Worm (Caenorhabditis elegans) whole organism, mixed stage, embryonic: ENCODE results near the gene sru-27.

ENCODE experiments used
- M03D4.4 ChIP-seq: sonication (generic microtip); optimal IDR thresholded peaks from 2 replicates; lab custom pipeline; 2017; ENCODE audit warnings: mild to moderate bottlenecking, missing genetic modification characterization, missing compliant biosample characterization
- bed-3 ChIP-seq: fragments of 200-800 bp; sonication (Bioruptor generic); optimal IDR thresholded peaks from 3 replicates; lab custom pipeline; 2018; ENCODE audit warnings: mild to moderate bottlenecking, missing genetic modification characterization, moderate library complexity, missing compliant biosample characterization
- blmp-1 ChIP-seq: fragments of 150-350 bp; optimal IDR thresholded peaks from 2 replicates; lab custom pipeline; 2014; ENCODE audit warnings: missing biosample characterization, missing genetic modification characterization
- ceh-39 ChIP-seq: fragments of 150-350 bp; optimal IDR thresholded peaks from 2 replicates; lab custom pipeline; 2014; ENCODE audit warnings: missing biosample characterization, missing genetic modification characterization
- ceh-83 ChIP-seq: fragments of 200-800 bp; sonication (Bioruptor generic); optimal IDR thresholded peaks from 2 replicates; lab custom pipeline; 2018; ENCODE audit warnings: mild to moderate bottlenecking, missing genetic modification characterization, missing compliant biosample characterization
- ces-1 ChIP-seq: fragments of 150-350 bp; optimal IDR thresholded peaks from 2 replicates; lab custom pipeline; 2014; ENCODE audit warnings: missing biosample characterization, missing genetic modification reagents, missing genetic modification characterization
- cnd-1 ChIP-seq: fragments of 200-800 bp; sonication (Bioruptor generic); optimal IDR thresholded peaks from 2 replicates; lab custom pipeline; 2018; ENCODE audit warnings: mild to moderate bottlenecking, missing genetic modification characterization, missing compliant biosample characterization
- drap-1 ChIP-seq: fragments of 200-800 bp; sonication (Bioruptor generic); optimal IDR thresholded peaks from 3 replicates; lab custom pipeline; 2018; ENCODE audit warnings: mild to moderate bottlenecking, missing genetic modification characterization, missing compliant biosample characterization
- elt-1 ChIP-seq: sonication (generic microtip); optimal IDR thresholded peaks from 2 replicates; lab custom pipeline; 2017; ENCODE audit warnings: missing genetic modification characterization, mild to moderate bottlenecking, missing compliant biosample characterization, antibody characterized with exemption, moderate library complexity, borderline replicate concordance; ENCODE audit not compliant: insufficient read depth
- elt-3 ChIP-seq: fragments of 150-350 bp; optimal IDR thresholded peaks from 2 replicates; lab custom pipeline; 2014; ENCODE audit warnings: missing biosample characterization, missing genetic modification characterization
- flh-1 ChIP-seq: fragments of 200-800 bp; sonication (Bioruptor generic); optimal IDR thresholded peaks from 2 replicates; lab custom pipeline; 2018; ENCODE audit warnings: mild to moderate bottlenecking, missing genetic modification characterization, moderate library complexity, missing compliant biosample characterization
- ham-2 ChIP-seq: fragments of 200-800 bp; sonication (Bioruptor generic); optimal IDR thresholded peaks from 2 replicates; lab custom pipeline; 2018; ENCODE audit warnings: mild to moderate bottlenecking, missing genetic modification characterization, missing compliant biosample characterization
- hlh-1 ChIP-seq: fragments of 150-350 bp; optimal IDR thresholded peaks from 2 replicates; lab custom pipeline; 2014; ENCODE audit warnings: missing biosample characterization, missing genetic modification reagents, missing genetic modification characterization
- lin-13 ChIP-seq: fragments of 150-350 bp; optimal IDR thresholded peaks from 2 replicates; lab custom pipeline; 2014; ENCODE audit warnings: missing biosample characterization, missing genetic modification characterization
- lin-32 ChIP-seq: fragments of 200-800 bp; sonication (Bioruptor generic); optimal IDR thresholded peaks from 2 replicates; lab custom pipeline; 2018; ENCODE audit warnings: mild to moderate bottlenecking, missing genetic modification characterization, missing compliant biosample characterization
- lsy-2 ChIP-seq: fragments of 150-350 bp; optimal IDR thresholded peaks from 2 replicates; lab custom pipeline; 2014; ENCODE audit warnings: missing biosample characterization, missing genetic modification characterization
- mab-5 ChIP-seq: fragments of 150-350 bp; optimal IDR thresholded peaks from 2 replicates; lab custom pipeline; 2014; ENCODE audit warnings: missing biosample characterization, missing genetic modification characterization
- mep-1 ChIP-seq: fragments of 150-350 bp; optimal IDR thresholded peaks from 2 replicates; lab custom pipeline; 2017; ENCODE audit warnings: missing biosample characterization, missing genetic modification reagents, missing genetic modification characterization, inconsistent platforms
- mls-2 ChIP-seq: sonication (generic microtip); optimal IDR thresholded peaks from 2 replicates; lab custom pipeline; 2016; ENCODE audit warnings: mild to moderate bottlenecking, missing genetic modification characterization, moderate library complexity, missing compliant biosample characterization
- nhr-12 ChIP-seq: fragments of 150-350 bp; optimal IDR thresholded peaks from 2 replicates; lab custom pipeline; 2014; ENCODE audit warnings: missing biosample characterization, missing genetic modification characterization
- nhr-2 ChIP-seq: fragments of 150-350 bp; optimal IDR thresholded peaks from 2 replicates; lab custom pipeline; 2014; ENCODE audit warnings: missing biosample characterization, missing genetic modification characterization
- nhr-237 ChIP-seq: fragments of 150-350 bp; optimal IDR thresholded peaks from 2 replicates; lab custom pipeline; 2014; ENCODE audit warnings: missing biosample characterization, missing genetic modification characterization
- nhr-28 ChIP-seq: fragments of 150-350 bp; optimal IDR thresholded peaks from 2 replicates; lab custom pipeline; 2014; ENCODE audit warnings: missing biosample characterization, missing genetic modification characterization
- nhr-76 ChIP-seq: sonication (generic microtip); optimal IDR thresholded peaks from 2 replicates; lab custom pipeline; 2017; ENCODE audit warnings: missing biosample characterization, missing genetic modification characterization
- pha-4 ChIP-seq: fragments of 150-350 bp; optimal IDR thresholded peaks from 2 replicates; lab custom pipeline; 2018; ENCODE audit warnings: missing biosample characterization, missing genetic modification reagents, missing genetic modification characterization
- snpc-4 ChIP-seq: fragments of 150-350 bp; optimal IDR thresholded peaks from 2 replicates; lab custom pipeline; 2014; ENCODE audit warnings: missing biosample characterization, missing genetic modification characterization
- sptf-1 ChIP-seq: sonication (generic microtip); optimal IDR thresholded peaks from 2 replicates; lab custom pipeline; 2017; ENCODE audit warnings: mild to moderate bottlenecking, missing genetic modification characterization, moderate library complexity, missing compliant biosample characterization
- tbx-8 ChIP-seq: fragments of 200-800 bp; sonication (Bioruptor generic); optimal IDR thresholded peaks from 2 replicates; lab custom pipeline; 2018; ENCODE audit warnings: mild to moderate bottlenecking, missing genetic modification characterization, moderate library complexity, missing compliant biosample characterization
- unc-120 ChIP-seq: sonication (generic microtip); optimal IDR thresholded peaks from 2 replicates; lab custom pipeline; 2017; ENCODE audit warnings: missing genetic modification characterization, missing compliant biosample characterization; ENCODE audit not compliant: poor library complexity, severe bottlenecking
- unc-39 ChIP-seq: fragments of 150-350 bp; optimal IDR thresholded peaks from 2 replicates; lab custom pipeline; 2014; ENCODE audit warnings: missing biosample characterization, missing genetic modification characterization
- unc-62 ChIP-seq: fragments of 150-350 bp; optimal IDR thresholded peaks from 2 replicates; lab custom pipeline; 2014; ENCODE audit warnings: missing biosample characterization, missing genetic modification reagents, missing genetic modification characterization
- zip-8 ChIP-seq: fragments of 150-350 bp; optimal IDR thresholded peaks from 2 replicates; lab custom pipeline; 2014; ENCODE audit warnings: missing biosample characterization, missing genetic modification characterization
- ztf-11 ChIP-seq: fragments of 150-350 bp; optimal IDR thresholded peaks from 2 replicates; lab custom pipeline; 2014; ENCODE audit warnings: missing biosample characterization, missing genetic modification characterization

sru-27 gene

ce11 chrV:1532455-1532854 lies 33.2 kb downstream of the sru-27 start:
- no peak for TF ChIP-seq zip-8 (tag; lab: Kevin White, UChicago)
- TF ChIP-seq, all 35 proteins: peak for 0

- TF ChIP-seq ceh-39 (tag; lab: Kevin White, UChicago) (no peak), mep-1 (tag; lab: Kevin White, UChicago) (no peak), pha-4 (tag; lab: Kevin White, UChicago) (no peak), snpc-4 (tag; lab: Kevin White, UChicago) (no peak), elt-3 (tag; lab: Kevin White, UChicago) (no peak), nhr-237 (tag; lab: Kevin White, UChicago) (no peak), unc-39 (tag; lab: Kevin White, UChicago) (no peak), ham-2 (GFP tag; lab: Kevin White, UChicago) (no peak), mls-2 (tag; lab: Kevin White, UChicago) (no peak), cnd-1 (tag; lab: Kevin White, UChicago) (no peak), unc-62 (GFP tag; lab: Kevin White, UChicago) (no peak), bed-3 (GFP tag; lab: Kevin White, UChicago) (no peak), ztf-11 (no peak), nhr-2 (tag; lab: Kevin White, UChicago) (no peak), flh-1 (no peak)
- TF ChIP-seq, all 35 proteins: peak for 0
Measured at ce11 chrV:1534315-1534714, 35.1 kb downstream of the sru-27 start, which contains the start of gene trx-5. Gene trx-5, minus strand, starts transcription at chrV:1534415.

- TF ChIP-seq blmp-1 (tag; lab: Kevin White, UChicago) (no peak), M03D4.4 (tag; lab: Kevin White, UChicago) (no peak), flh-1 (no peak), lin-13 (tag; lab: Kevin White, UChicago) (no peak), lin-32 (GFP tag; lab: Kevin White, UChicago) (no peak), ceh-83 (no peak), sptf-1 (no peak), hlh-1 (tag; lab: Kevin White, UChicago) (no peak), pha-4 (tag; lab: Kevin White, UChicago) (no peak), elt-3 (tag; lab: Kevin White, UChicago) (no peak), nhr-237 (tag; lab: Kevin White, UChicago) (no peak), elt-1 (tag; lab: Kevin White, UChicago) (no peak), nhr-2 (tag; lab: Kevin White, UChicago) (no peak)
Measured at ce11 chrV:1536979-1537378, 37.7 kb downstream of the sru-27 start, which contains the start of gene K02H11.9. Gene K02H11.9, minus strand, starts transcription at chrV:1537079.

ce11 chrV:1538842-1539241 lies 39.6 kb downstream of the sru-27 start:
- TF ChIP-seq unc-120 (tag; lab: Kevin White, UChicago) (no peak), bed-3 (GFP tag; lab: Kevin White, UChicago) (no peak), ham-2 (GFP tag; lab: Kevin White, UChicago) (no peak), M03D4.4 (tag; lab: Kevin White, UChicago) (no peak), mls-2 (tag; lab: Kevin White, UChicago) (no peak), lin-13 (tag; lab: Kevin White, UChicago) (no peak), lsy-2 (tag; lab: Kevin White, UChicago) (no peak), nhr-76 (tag; lab: Kevin White, UChicago) (no peak), drap-1 (GFP tag; lab: Kevin White, UChicago) (no peak), tbx-8 (GFP tag; lab: Kevin White, UChicago) (no peak), elt-1 (tag; lab: Kevin White, UChicago) (no peak), unc-62 (GFP tag; lab: Kevin White, UChicago) (no peak)

ce11 chrV:1540249-1540648 lies 41.0 kb downstream of the sru-27 start:
- TF ChIP-seq lin-13 (tag; lab: Kevin White, UChicago) (no peak), nhr-2 (tag; lab: Kevin White, UChicago) (no peak), ces-1 (GFP tag; lab: Kevin White, UChicago) (no peak), sptf-1 (no peak), nhr-28 (tag; lab: Kevin White, UChicago) (no peak), blmp-1 (tag; lab: Kevin White, UChicago) (no peak), cnd-1 (tag; lab: Kevin White, UChicago) (no peak), unc-39 (tag; lab: Kevin White, UChicago) (no peak), drap-1 (GFP tag; lab: Kevin White, UChicago) (no peak), pha-4 (tag; lab: Kevin White, UChicago) (no peak), ceh-39 (tag; lab: Kevin White, UChicago) (no peak), lin-32 (GFP tag; lab: Kevin White, UChicago) (no peak), tbx-8 (GFP tag; lab: Kevin White, UChicago) (no peak), mab-5 (tag; lab: Kevin White, UChicago) (no peak), nhr-76 (tag; lab: Kevin White, UChicago) (no peak), hlh-1 (tag; lab: Kevin White, UChicago) (no peak), snpc-4 (tag; lab: Kevin White, UChicago) (no peak), unc-62 (GFP tag; lab: Kevin White, UChicago) (no peak), nhr-12 (tag; lab: Kevin White, UChicago) (no peak), lsy-2 (tag; lab: Kevin White, UChicago) (no peak)
